Fruit fly (Drosophila melanogaster) whole organism, embryonic: Measurements from ENCODE around the gene CG34290.
A peak's percentile ranks its signal among the peaks of the same experiment; 100 is the strongest.

ENCODE experiments used
- Antp ChIP-seq: fragments of 200-800 bp; sonication (Bioruptor generic); optimal IDR thresholded peaks from 3 replicates; lab custom pipeline; 2016; ENCODE audit warnings: missing biosample characterization, missing genetic modification characterization
- B-H1 ChIP-seq: fragments of 200-800 bp; sonication (Bioruptor generic); IDR thresholded peaks from 3 replicates; pipeline ENCODE4 v1.3.6; 2022; ENCODE audit warnings: missing biosample characterization, missing genetic modification characterization
- Bdp1 ChIP-seq: fragments of 200-800 bp; sonication (Bioruptor generic); optimal IDR thresholded peaks from 3 replicates; lab custom pipeline; 2016; ENCODE audit warnings: missing biosample characterization, missing genetic modification characterization
- CG10147 ChIP-seq: fragments of 200-800 bp; sonication (Bioruptor generic); optimal IDR thresholded peaks from 2 replicates; lab custom pipeline; 2019; ENCODE audit warnings: missing biosample characterization, mild to moderate bottlenecking, missing genetic modification characterization, moderate library complexity
- CG12391 ChIP-seq: fragments of 200-800 bp; sonication (Bioruptor generic); optimal IDR thresholded peaks from 3 replicates; lab custom pipeline; 2018; ENCODE audit warnings: missing biosample characterization, mild to moderate bottlenecking, missing genetic modification characterization, moderate library complexity
- CG13123 ChIP-seq: fragments of 200-800 bp; sonication (Bioruptor generic); optimal IDR thresholded peaks from 2 replicates; lab custom pipeline; 2016; ENCODE audit warnings: missing biosample characterization, missing genetic modification characterization
- CG13296 ChIP-seq: fragments of 200-800 bp; sonication (Bioruptor generic); optimal IDR thresholded peaks from 3 replicates; lab custom pipeline; 2018; ENCODE audit warnings: missing biosample characterization, mild to moderate bottlenecking, missing genetic modification characterization
- CG16779 ChIP-seq: fragments of 200-800 bp; sonication (Bioruptor generic); IDR thresholded peaks from 2 replicates; pipeline ENCODE4 v1.3.6; 2022; ENCODE audit warnings: missing biosample characterization, missing genetic modification characterization
- CG17359 ChIP-seq: fragments of 200-800 bp; sonication (Bioruptor generic); optimal IDR thresholded peaks from 3 replicates; lab custom pipeline; 2018; ENCODE audit warnings: missing biosample characterization, mild to moderate bottlenecking, missing genetic modification characterization, moderate library complexity
- CG17829 ChIP-seq: fragments of 200-800 bp; optimal IDR thresholded peaks from 2 replicates; lab custom pipeline; 2019; ENCODE audit warnings: missing biosample characterization, mild to moderate bottlenecking, missing genetic modification characterization, moderate library complexity
- CG18262 ChIP-seq: fragments of 200-800 bp; optimal IDR thresholded peaks from 3 replicates; lab custom pipeline; 2019; ENCODE audit warnings: missing biosample characterization, mild to moderate bottlenecking, missing genetic modification characterization, moderate library complexity
- CG2202 ChIP-seq: fragments of 200-800 bp; sonication (Bioruptor generic); optimal IDR thresholded peaks from 2 replicates; lab custom pipeline; 2018; ENCODE audit warnings: missing biosample characterization, mild to moderate bottlenecking, missing genetic modification characterization
- CG4820 ChIP-seq: fragments of 200-800 bp; sonication (Bioruptor generic); optimal IDR thresholded peaks from 3 replicates; lab custom pipeline; 2016; ENCODE audit warnings: missing biosample characterization, missing genetic modification characterization
- CG7271 ChIP-seq: fragments of 200-800 bp; sonication (Bioruptor generic); optimal IDR thresholded peaks from 2 replicates; lab custom pipeline; 2018; ENCODE audit warnings: missing biosample characterization, mild to moderate bottlenecking, missing genetic modification characterization, moderate library complexity
- CG8924 ChIP-seq: fragments of 200-800 bp; optimal IDR thresholded peaks from 3 replicates; lab custom pipeline; 2019; ENCODE audit warnings: missing biosample characterization, mild to moderate bottlenecking, missing genetic modification characterization, moderate library complexity
- CG9797 ChIP-seq: fragments of 200-800 bp; sonication (Bioruptor generic); optimal IDR thresholded peaks from 3 replicates; lab custom pipeline; 2018; ENCODE audit warnings: missing biosample characterization, mild to moderate bottlenecking, missing genetic modification characterization
- CG9932 ChIP-seq: fragments of 200-800 bp; sonication (Bioruptor generic); IDR thresholded peaks from 2 replicates; pipeline ENCODE4 v1.3.6; 2022; ENCODE audit warnings: missing biosample characterization, missing genetic modification characterization
- Chrac-16 ChIP-seq: fragments of 200-800 bp; sonication (Bioruptor generic); optimal IDR thresholded peaks from 3 replicates; lab custom pipeline; 2016; ENCODE audit warnings: missing biosample characterization, missing genetic modification characterization
- HHEX ChIP-seq: fragments of 200-800 bp; sonication (Bioruptor generic); optimal IDR thresholded peaks from 3 replicates; lab custom pipeline; 2017; ENCODE audit warnings: missing biosample characterization, mild to moderate bottlenecking, missing genetic modification characterization, missing genetic modification reagents
- HmgZ ChIP-seq: fragments of 200-800 bp; sonication (Bioruptor generic); optimal IDR thresholded peaks from 2 replicates; lab custom pipeline; 2018; ENCODE audit warnings: missing biosample characterization, mild to moderate bottlenecking, missing genetic modification characterization
- Hr51 ChIP-seq, 2 experiments: fragments of 200-800 bp; sonication (Bioruptor generic); optimal IDR thresholded peaks; 2 replicates in 1 of 2; 3 replicates in 1 of 2; lab custom pipeline; 2016 to 2018; ENCODE audit warnings: missing biosample characterization in 2 of 2, missing genetic modification characterization in 2 of 2, mild to moderate bottlenecking in 1 of 2, moderate library complexity in 1 of 2
- Jarid2 ChIP-seq: fragments of 200-800 bp; sonication (Bioruptor generic); optimal IDR thresholded peaks from 3 replicates; lab custom pipeline; 2017; ENCODE audit warnings: mild to moderate bottlenecking, missing biosample characterization, missing genetic modification reagents, missing genetic modification characterization
- MESR4 ChIP-seq: fragments of 200-800 bp; sonication (Bioruptor generic); optimal IDR thresholded peaks from 2 replicates; lab custom pipeline; 2018; ENCODE audit warnings: missing biosample characterization, mild to moderate bottlenecking, missing genetic modification characterization, moderate library complexity
- Opbp ChIP-seq: fragments of 200-800 bp; sonication (Bioruptor generic); IDR thresholded peaks from 3 replicates; pipeline ENCODE4 v1.3.6; 2022; ENCODE audit warnings: missing biosample characterization, missing genetic modification characterization; ENCODE audit not compliant: partially characterized antibody
- Ptx1 ChIP-seq: fragments of 200-800 bp; sonication (Bioruptor generic); IDR thresholded peaks from 2 replicates; pipeline ENCODE4 v1.3.6; 2022; ENCODE audit warnings: missing biosample characterization, missing genetic modification characterization
- Rx ChIP-seq: fragments of 200-800 bp; sonication (Bioruptor generic); IDR thresholded peaks from 2 replicates; pipeline ENCODE4 v1.3.6; 2022; ENCODE audit warnings: missing biosample characterization, missing genetic modification characterization
- YL-1 ChIP-seq: fragments of 200-800 bp; sonication (Bioruptor generic); optimal IDR thresholded peaks from 3 replicates; lab custom pipeline; 2017; ENCODE audit warnings: missing biosample characterization, mild to moderate bottlenecking, missing genetic modification characterization
- ac ChIP-seq: fragments of 200-800 bp; sonication (Bioruptor generic); optimal IDR thresholded peaks from 3 replicates; lab custom pipeline; 2017; ENCODE audit warnings: missing biosample characterization, mild to moderate bottlenecking, missing genetic modification characterization
- amos ChIP-seq: fragments of 200-800 bp; sonication (Bioruptor generic); IDR thresholded peaks from 2 replicates; pipeline ENCODE4 v1.3.6; 2022; ENCODE audit warnings: missing biosample characterization, missing genetic modification characterization; ENCODE audit not compliant: partially characterized antibody
- bsh ChIP-seq, 2 experiments: fragments of 200-800 bp; sonication (Bioruptor generic); optimal IDR thresholded peaks; 2 replicates each; lab custom pipeline; 2017 to 2018; ENCODE audit warnings: mild to moderate bottlenecking in 2 of 2, missing biosample characterization in 2 of 2, missing genetic modification characterization in 2 of 2, moderate library complexity in 1 of 2
- corto ChIP-seq: fragments of 200-800 bp; sonication (Bioruptor generic); optimal IDR thresholded peaks from 2 replicates; lab custom pipeline; 2016; ENCODE audit warnings: missing biosample characterization, mild to moderate bottlenecking, missing genetic modification characterization, moderate library complexity
- dm ChIP-seq: fragments of 200-800 bp; sonication (Bioruptor generic); optimal IDR thresholded peaks from 3 replicates; lab custom pipeline; 2016; ENCODE audit warnings: missing biosample characterization, missing genetic modification characterization
- eve ChIP-seq, 2 experiments: fragments of >200 bp; optimal IDR thresholded peaks; 2 replicates each; lab custom pipeline; 2017; ENCODE audit warnings: missing biosample characterization in 2 of 2, missing genetic modification characterization in 2 of 2
- jumu ChIP-seq: fragments of 200-800 bp; sonication (Bioruptor generic); optimal IDR thresholded peaks from 3 replicates; lab custom pipeline; 2016; ENCODE audit warnings: missing biosample characterization, missing genetic modification characterization
- mirr ChIP-seq: fragments of 200-800 bp; sonication (Bioruptor generic); optimal IDR thresholded peaks from 3 replicates; lab custom pipeline; 2018; ENCODE audit warnings: missing biosample characterization, mild to moderate bottlenecking, missing genetic modification characterization
- oc ChIP-seq: fragments of 200-800 bp; sonication (Bioruptor generic); optimal IDR thresholded peaks from 2 replicates; lab custom pipeline; 2018; ENCODE audit warnings: missing biosample characterization, mild to moderate bottlenecking, missing genetic modification characterization, moderate library complexity
- phol ChIP-seq: fragments of 200-800 bp; sonication (Bioruptor generic); optimal IDR thresholded peaks from 3 replicates; lab custom pipeline; 2018; ENCODE audit warnings: missing biosample characterization, mild to moderate bottlenecking, missing genetic modification characterization, moderate library complexity
- rib ChIP-seq: fragments of 200-800 bp; sonication (Bioruptor generic); IDR thresholded peaks from 2 replicates; pipeline ENCODE4 v1.3.6; 2022; ENCODE audit warnings: missing biosample characterization, missing genetic modification characterization
- run ChIP-seq: fragments of 200-800 bp; sonication (Bioruptor generic); optimal IDR thresholded peaks from 3 replicates; lab custom pipeline; 2018; ENCODE audit warnings: missing biosample characterization, mild to moderate bottlenecking, missing genetic modification characterization
- scrt ChIP-seq: fragments of 200-800 bp; sonication (Bioruptor generic); optimal IDR thresholded peaks from 2 replicates; lab custom pipeline; 2018; ENCODE audit warnings: missing biosample characterization, mild to moderate bottlenecking, missing genetic modification characterization, moderate library complexity
- sens ChIP-seq: fragments of 200-800 bp; sonication (Bioruptor generic); peaks from one replicate; lab custom pipeline; 2016; ENCODE audit warnings: missing biosample characterization, missing genetic modification characterization
- sens-2 ChIP-seq: fragments of 200-800 bp; sonication (Bioruptor generic); IDR thresholded peaks from 2 replicates; pipeline ENCODE4 v1.3.6; 2022; ENCODE audit warnings: missing biosample characterization, missing genetic modification characterization
- slp2 ChIP-seq: fragments of 200-800 bp; sonication (Bioruptor generic); optimal IDR thresholded peaks from 2 replicates; lab custom pipeline; 2016; ENCODE audit warnings: missing biosample characterization, missing genetic modification characterization
- tll ChIP-seq, 2 experiments: fragments of 200-800 bp in 1 of 2; fragments of >200 bp in 1 of 2; sonication (Bioruptor generic) in 1 of 2; optimal IDR thresholded peaks; 2 replicates each; lab custom pipeline; 2017 to 2019; ENCODE audit warnings: missing biosample characterization in 2 of 2, missing genetic modification characterization in 2 of 2, mild to moderate bottlenecking in 1 of 2, moderate library complexity in 1 of 2
- twi ChIP-seq: fragments of 200-800 bp; optimal IDR thresholded peaks from 2 replicates; lab custom pipeline; 2019; ENCODE audit warnings: missing biosample characterization, mild to moderate bottlenecking, missing genetic modification characterization, moderate library complexity
- vvl ChIP-seq: fragments of 200-800 bp; sonication (Bioruptor generic); IDR thresholded peaks from 2 replicates; pipeline ENCODE4 v1.3.6; 2022; ENCODE audit warnings: missing biosample characterization, missing genetic modification characterization
- yki ChIP-seq: fragments of >200 bp; optimal IDR thresholded peaks from 3 replicates; lab custom pipeline; 2018
- z ChIP-seq: fragments of 200-800 bp; sonication (Bioruptor generic); IDR thresholded peaks from 3 replicates; pipeline ENCODE4 v1.3.6; 2022; ENCODE audit warnings: missing biosample characterization, missing genetic modification characterization
- zfh1 ChIP-seq: fragments of 200-800 bp; sonication (Bioruptor generic); IDR thresholded peaks from 3 replicates; pipeline ENCODE4 v1.3.6; 2022; ENCODE audit warnings: missing biosample characterization, missing genetic modification characterization

Gene CG34290

DNA sequence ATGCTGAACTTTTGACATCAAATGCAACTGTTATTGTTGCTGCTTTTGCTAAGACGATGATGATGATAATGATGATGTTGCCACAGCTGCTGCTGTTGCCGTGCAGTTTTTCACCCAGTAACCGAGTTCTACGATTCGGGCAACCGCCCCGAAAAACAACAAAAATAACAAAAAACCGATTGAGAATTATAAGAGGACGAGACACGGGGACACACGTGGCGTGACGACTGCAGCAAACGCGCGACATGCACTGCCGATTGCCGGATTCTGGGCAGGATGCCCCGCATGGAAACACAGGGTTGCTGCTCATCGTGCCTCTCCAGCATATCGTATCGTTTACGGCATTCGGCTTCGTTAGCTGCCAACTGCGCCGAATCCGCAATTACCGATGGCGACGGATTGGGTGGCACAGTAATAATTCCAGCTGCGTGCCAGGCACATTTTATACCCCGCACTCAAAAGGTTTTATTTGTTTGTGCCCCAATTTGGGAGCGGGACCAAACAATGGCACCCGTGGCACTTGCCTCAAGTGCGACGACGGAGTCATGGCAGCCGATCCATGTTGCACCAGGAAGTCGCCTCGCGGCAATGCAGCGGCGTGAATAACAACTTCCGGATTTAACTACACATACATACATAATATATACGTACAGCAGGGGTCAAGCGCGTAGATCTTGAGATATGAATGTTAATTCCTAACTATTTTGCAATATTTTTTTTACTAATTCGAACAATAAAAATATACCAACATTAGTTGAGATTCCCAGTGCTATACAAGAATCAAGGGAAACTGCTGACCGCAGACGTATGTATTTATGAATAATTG, 25.8 kb downstream of the CG34290 start (continued):
- TF ChIP-seq CG9932 (GFP tag; lab: Robert Waterston, UW) (no peak), scrt (no peak), B-H1 (GFP tag; lab: Robert Waterston, UW) (no peak), z (no peak), Hr51 (GFP tag; optimal IDR thresholded peaks at IDR 0.05; lab: Kevin White, UChicago) (peak in 1 of 2 experiments; percentile 27), HHEX (GFP tag; lab: Kevin White, UChicago) (no peak), tll (GFP tag; optimal IDR thresholded peaks at IDR 0.05; lab: Kevin White, UChicago) (no peak), amos (GFP tag; lab: Robert Waterston, UW) (no peak), Chrac-16 (GFP tag; lab: Kevin White, UChicago) (no peak), HmgZ (tag; lab: Kevin White, UChicago) (no peak), CG10147 (GFP tag; lab: Kevin White, UChicago) (no peak), oc (tag; lab: Kevin White, UChicago) (no peak), CG17829 (no peak), jumu (GFP tag; lab: Kevin White, UChicago) (no peak), Ptx1 (no peak), run (tag; lab: Kevin White, UChicago) (no peak), mirr (no peak), CG16779 (no peak), twi (tag; lab: Kevin White, UChicago) (no peak), eve (GFP tag; optimal IDR thresholded peaks at IDR 0.05; lab: Kevin White, UChicago) (no peak), CG8924 (tag; lab: Kevin White, UChicago) (no peak), ac (GFP tag; lab: Kevin White, UChicago) (no peak), CG13123 (GFP tag; lab: Kevin White, UChicago) (no peak), rib (GFP tag; lab: Robert Waterston, UW) (0 out of 2 replicates have a peak, but pooled peaks have one; percentile 35), vvl (GFP tag; lab: Robert Waterston, UW) (0 out of 2 replicates have a peak, but pooled peaks have one; percentile 9), CG7271 (tag; lab: Kevin White, UChicago) (no peak), sens-2 (GFP tag; lab: Robert Waterston, UW) (no peak), CG17359 (tag; lab: Kevin White, UChicago) (no peak), bsh (GFP tag; optimal IDR thresholded peaks at IDR 0.05; lab: Kevin White, UChicago) (peak; percentile 4 to 11), Bdp1 (GFP tag; lab: Kevin White, UChicago) (peak; percentile 58), phol (tag; lab: Kevin White, UChicago) (no peak), Rx (no peak), Opbp (GFP tag; lab: Robert Waterston, UW) (0 out of 3 replicates have a peak, but pooled peaks have one; percentile 13), sens (GFP tag; lab: Kevin White, UChicago) (peak; percentile 87), CG13296 (no peak), slp2 (GFP tag; lab: Kevin White, UChicago) (no peak), CG9797 (GFP tag; lab: Kevin White, UChicago) (no peak), corto (no peak), CG12391 (tag; lab: Kevin White, UChicago) (no peak), CG18262 (tag; lab: Kevin White, UChicago) (peak; percentile 22), Antp (GFP tag; lab: Kevin White, UChicago) (no peak), CG4820 (no peak), MESR4 (no peak), Jarid2 (peak; percentile 11), YL-1 (GFP tag; lab: Kevin White, UChicago) (no peak), zfh1 (no peak), dm (GFP tag; lab: Kevin White, UChicago) (no peak), CG2202 (tag; lab: Kevin White, UChicago) (no peak), yki (lab: Kevin White, UChicago) (no peak)
